Fruit fly (Drosophila melanogaster): ENCODE data around the gene CG4238.

DNA sequence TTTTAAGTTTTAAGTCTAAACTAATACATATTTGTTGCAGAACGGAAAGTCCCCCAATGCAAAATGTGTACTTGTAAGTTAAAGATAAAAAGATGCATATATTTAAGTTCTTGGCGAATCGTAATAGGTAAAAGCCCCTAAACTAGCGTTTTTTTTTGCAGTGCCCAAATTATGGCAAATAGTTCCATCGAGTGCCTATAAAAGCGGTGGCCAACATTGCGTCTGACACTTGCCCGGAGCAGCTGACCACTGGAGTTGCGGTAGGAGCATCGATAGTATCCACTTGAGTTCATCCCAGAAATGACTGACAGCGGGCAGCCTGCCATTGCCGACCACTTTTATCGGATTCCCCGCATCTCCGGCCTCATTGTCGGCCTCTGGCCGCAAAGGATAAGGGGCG lies 44.6 kb downstream of the CG4238 start, which contains the start of gene Or22c:
- TF ChIP-seq usp (GFP tag; optimal IDR thresholded peaks at IDR 0.05) (no peak), EcR (GFP tag; optimal IDR thresholded peaks at IDR 0.05) (no peak), psq (optimal IDR thresholded peaks at IDR 0.05) (no peak)

Measured in whole organism.